Worm (Caenorhabditis elegans) whole organism, L3 larva: Measurements from ENCODE around the gene srh-241.

Source experiments
- ama-1 ChIP-seq: fragments of 150-350 bp; optimal IDR thresholded peaks from 2 replicates; lab custom pipeline; 2018
- fos-1 ChIP-seq: fragments of 150-350 bp; optimal IDR thresholded peaks from 2 replicates; lab custom pipeline; 2014; ENCODE audit warnings: missing biosample characterization, missing genetic modification characterization
- mdl-1 ChIP-seq: fragments of 150-350 bp; optimal IDR thresholded peaks from 2 replicates; lab custom pipeline; 2014; ENCODE audit warnings: missing biosample characterization, missing genetic modification characterization
- mml-1 ChIP-seq: fragments of 150-350 bp; sonication (generic microtip); optimal IDR thresholded peaks from 3 replicates; lab custom pipeline; 2014; ENCODE audit warnings: missing biosample characterization, missing genetic modification characterization
- nfya-1 ChIP-seq: sonication (generic microtip); optimal IDR thresholded peaks from 2 replicates; lab custom pipeline; 2017; ENCODE audit warnings: missing genetic modification characterization, mild to moderate bottlenecking, missing compliant biosample characterization, antibody characterized with exemption, moderate library complexity; ENCODE audit not compliant: insufficient read depth
- nhr-28 ChIP-seq: fragments of 150-350 bp; optimal IDR thresholded peaks from 2 replicates; lab custom pipeline; 2014; ENCODE audit warnings: missing biosample characterization, missing genetic modification characterization
- nhr-77 ChIP-seq: fragments of 150-350 bp; optimal IDR thresholded peaks from 2 replicates; lab custom pipeline; 2014; ENCODE audit warnings: missing biosample characterization, missing genetic modification characterization
- snpc-4 ChIP-seq: fragments of 150-350 bp; optimal IDR thresholded peaks from 2 replicates; lab custom pipeline; 2014; ENCODE audit warnings: missing biosample characterization, missing genetic modification characterization

ce11 chrV:2870127-2870526, 724 bp upstream of the srh-241 start, which contains the start of gene srh-243:
- no peak for TF ChIP-seq nhr-77 (tag; lab: Kevin White, UChicago)
- no peak for TF ChIP-seq snpc-4 (tag; lab: Kevin White, UChicago)
- TF ChIP-seq ama-1 (lab: Kevin White, UChicago) = no peak
- TF ChIP-seq mdl-1 (tag; lab: Kevin White, UChicago) = no peak
- no peak for TF ChIP-seq nhr-28 (tag; lab: Kevin White, UChicago)
- TF ChIP-seq fos-1 = no peak
- TF ChIP-seq nfya-1 = no peak
- TF ChIP-seq mml-1 (tag; lab: Kevin White, UChicago) = no peak
